Worm (Caenorhabditis elegans): ENCODE measurements around the gene sir-2.2.

The sir-2.2 gene

DNA sequence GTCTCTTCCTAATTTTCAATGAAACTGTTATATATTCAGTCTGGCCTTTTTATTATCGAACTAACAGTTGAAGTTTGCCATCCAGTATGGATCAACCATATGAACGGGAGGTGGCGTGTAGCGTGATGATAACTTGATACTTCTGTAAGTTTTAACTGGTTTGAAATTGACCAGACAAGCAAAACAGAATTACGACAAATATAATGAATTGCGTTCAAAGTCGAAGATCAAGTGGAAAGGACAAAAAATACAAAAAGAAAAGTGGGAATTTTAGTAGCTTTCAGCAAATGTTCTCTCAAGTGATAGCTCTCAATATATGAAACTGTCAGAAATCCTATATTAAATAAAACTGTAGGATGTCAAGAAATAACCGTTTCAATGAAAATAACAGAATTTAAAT lies 49.0 kb downstream of the sir-2.2 start, which contains the start of the genes C49F8.14 and gem-1:
TSS of gene C49F8.14 (minus strand) at position 99 of the 400 bp plus-strand sequence.
TSS of gene gem-1 (minus strand) at position 142 of the 400 bp plus-strand sequence.
- TF ChIP-seq die-1 (tag; optimal IDR thresholded peaks at IDR 0.05) (no peak), snpc-3.4 (tag; optimal IDR thresholded peaks at IDR 0.05) (no peak), F23B12.7 (tag; optimal IDR thresholded peaks at IDR 0.05; ENCODE audit: insufficient read depth) (no peak), Y53G8AR.9 (GFP tag; conservative IDR thresholded peaks at IDR 0.05) (no peak), lin-40 (tag; optimal IDR thresholded peaks at IDR 0.05) (no peak), aptf-3 (GFP tag; IDR thresholded peaks at IDR 0.05) (no peak), ceh-91 (GFP tag; IDR thresholded peaks at IDR 0.05) (no peak)

DNA sequence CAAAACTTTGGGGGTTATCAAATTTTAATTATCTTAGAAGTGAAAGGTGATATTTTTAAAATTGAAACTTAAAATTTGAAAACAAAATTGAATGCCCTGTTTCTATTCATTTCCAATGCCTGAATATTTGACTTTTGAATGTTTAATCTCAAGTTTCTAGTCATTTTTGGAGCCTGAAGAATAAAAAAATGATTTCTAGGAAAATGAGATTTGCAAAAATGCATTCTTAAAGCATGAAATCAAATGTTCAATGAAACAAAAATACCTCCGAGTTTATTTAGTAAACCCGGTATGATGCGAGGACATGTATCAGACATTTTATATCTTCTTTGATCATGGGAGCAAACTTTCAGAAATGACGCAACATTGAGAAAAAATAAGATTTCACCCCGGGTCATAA lies 51.2 kb downstream of the sir-2.2 start:
- no peak for TF ChIP-seq ceh-91 (GFP tag; IDR thresholded peaks at IDR 0.05)

All from whole organism, young adult.